Worm (Caenorhabditis elegans): ENCODE results near the gene C04E7.1.

DNA sequence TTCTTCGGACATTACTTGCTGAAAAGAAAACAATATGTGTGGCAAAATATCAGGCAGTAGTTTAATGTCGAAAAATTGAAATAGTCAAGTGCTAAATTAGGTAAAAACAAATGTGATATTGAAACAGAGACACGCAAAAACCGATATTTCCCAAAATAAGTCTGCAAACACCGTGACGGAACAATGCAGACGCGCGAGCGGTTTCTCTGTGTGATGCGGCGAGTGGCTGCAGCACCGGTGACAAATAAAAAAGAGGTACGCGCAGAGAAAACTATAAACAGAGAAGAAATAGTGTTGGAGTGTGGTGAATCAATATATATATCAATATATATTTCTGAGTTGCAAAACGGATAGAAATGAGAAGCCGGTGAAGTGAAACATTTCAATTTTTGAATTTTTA, 24.8 kb downstream of the C04E7.1 start, which contains the start of gene ife-2:
- TF ChIP-seq ceh-82 (tag; optimal IDR thresholded peaks at IDR 0.05): peak; percentile 21 to 65 (median 40)
- no peak for TF ChIP-seq nhr-237 (tag; optimal IDR thresholded peaks at IDR 0.05)
- peak; percentile 69 to 83 for TF ChIP-seq lin-35 (GFP tag; optimal IDR thresholded peaks at IDR 0.05)
- no peak for TF ChIP-seq fkh-10 (GFP tag; optimal IDR thresholded peaks at IDR 0.05)
- peak; percentile 6 for TF ChIP-seq snpc-4 (tag; optimal IDR thresholded peaks at IDR 0.05)
- no peak for TF ChIP-seq unc-62 (GFP tag; optimal IDR thresholded peaks at IDR 0.05)
